Worm (Caenorhabditis elegans): ENCODE results near the gene kel-1.

The kel-1 gene

ce11 chrII:11646276-11646797 is 42.4 kb upstream of the kel-1 start, which contains the start of gene ghi-1:
Gene ghi-1 (plus strand): TSS chrII:11646747.
- peak in 1 of 2 experiments; percentile 38 for TF ChIP-seq lin-35 (GFP tag; optimal IDR thresholded peaks at IDR 0.05)
- TF ChIP-seq elt-2 (tag; optimal IDR thresholded peaks at IDR 0.05): peak; percentile 44
- TF ChIP-seq skn-1 (tag; optimal IDR thresholded peaks at IDR 0.05): peak; percentile 10
- no peak for TF ChIP-seq C16A3.4 (tag; optimal IDR thresholded peaks at IDR 0.05)
- TF ChIP-seq lsy-2 (tag; optimal IDR thresholded peaks at IDR 0.05): peak in 1 of 2 experiments; percentile 53
- peak; percentile 76 for TF ChIP-seq nhr-85 (tag)
- peak in 1 of 2 experiments; percentile 29 for TF ChIP-seq mdl-1 (tag; optimal IDR thresholded peaks at IDR 0.05)
- no peak for TF ChIP-seq unc-62 (GFP tag; optimal IDR thresholded peaks at IDR 0.05)
- peak; percentile 12 for TF ChIP-seq lin-14 (GFP tag; optimal IDR thresholded peaks at IDR 0.05)
- peak; percentile 16 for TF ChIP-seq snu-23 (GFP tag; optimal IDR thresholded peaks at IDR 0.05)
- TF ChIP-seq nhr-20 (tag; optimal IDR thresholded peaks at IDR 0.05): peak; percentile 3
- no peak for TF ChIP-seq nhr-90 (tag; optimal IDR thresholded peaks at IDR 0.05; ENCODE audit: poor library complexity)
- no peak for TF ChIP-seq efl-1 (optimal IDR thresholded peaks at IDR 0.05)
- TF ChIP-seq efl-1 (GFP tag; optimal IDR thresholded peaks at IDR 0.05 in 1 of 2): peak in 1 of 2 experiments; percentile 91
- peak; percentile 12 for TF ChIP-seq nhr-71 (tag; optimal IDR thresholded peaks at IDR 0.05)

ce11 chrII:11646874-11647273 is 41.9 kb upstream of the kel-1 start:
- no peak for TF ChIP-seq rnt-1 (tag; optimal IDR thresholded peaks at IDR 0.05)
- TF ChIP-seq lin-15B (tag; optimal IDR thresholded peaks at IDR 0.05): no peak
- TF ChIP-seq elt-2 (tag; optimal IDR thresholded peaks at IDR 0.05): peak; percentile 73
- no peak for TF ChIP-seq efl-1 (optimal IDR thresholded peaks at IDR 0.05)
- peak in 1 of 2 experiments; percentile 88 for TF ChIP-seq efl-1 (GFP tag; optimal IDR thresholded peaks at IDR 0.05 in 1 of 2)
- TF ChIP-seq F16B12.6 (tag; optimal IDR thresholded peaks at IDR 0.05): no peak
- TF ChIP-seq nhr-12 (tag; optimal IDR thresholded peaks at IDR 0.05): no peak
- no peak for TF ChIP-seq unc-30 (tag; optimal IDR thresholded peaks at IDR 0.05)
- no peak for TF ChIP-seq swsn-7 (tag; optimal IDR thresholded peaks at IDR 0.05)
- TF ChIP-seq tlp-1 (tag; optimal IDR thresholded peaks at IDR 0.05): no peak

- peak; percentile 21 for TF ChIP-seq skn-1 (tag; optimal IDR thresholded peaks at IDR 0.05)
- no peak for TF ChIP-seq lsy-2 (tag; optimal IDR thresholded peaks at IDR 0.05)
- peak; percentile 5 for TF ChIP-seq elt-2 (tag; optimal IDR thresholded peaks at IDR 0.05)
- TF ChIP-seq zip-4 (GFP tag; optimal IDR thresholded peaks at IDR 0.05): peak; percentile 63
- TF ChIP-seq lin-35 (GFP tag; optimal IDR thresholded peaks at IDR 0.05): peak in 1 of 2 experiments; percentile 9
- TF ChIP-seq nhr-84 (tag; optimal IDR thresholded peaks at IDR 0.05): no peak
Observed at ce11 chrII:11649239-11649638, 39.5 kb upstream of the kel-1 start.

- TF ChIP-seq sox-4 (tag; optimal IDR thresholded peaks at IDR 0.05) (no peak), ztf-11 (tag; optimal IDR thresholded peaks at IDR 0.05) (no peak), nhr-85 (tag) (peak; percentile 57), lin-14 (GFP tag; optimal IDR thresholded peaks at IDR 0.05) (no peak)
Observed at ce11 chrII:11650975-11651588, 37.7 kb upstream of the kel-1 start, which contains the start of gene coa-7. Gene coa-7 (minus strand): TSS chrII:11651148.

- no peak for TF ChIP-seq nhr-47 (tag; optimal IDR thresholded peaks at IDR 0.05)
- TF ChIP-seq lin-13 (GFP tag; optimal IDR thresholded peaks at IDR 0.05): no peak
- TF ChIP-seq skn-1 (tag; optimal IDR thresholded peaks at IDR 0.05): no peak
- TF ChIP-seq ceh-63 (GFP tag; optimal IDR thresholded peaks at IDR 0.05): no peak
- TF ChIP-seq nhr-28 (tag; optimal IDR thresholded peaks at IDR 0.05): no peak
- no peak for TF ChIP-seq efl-3 (GFP tag; optimal IDR thresholded peaks at IDR 0.05)
- no peak for TF ChIP-seq lin-35 (GFP tag; optimal IDR thresholded peaks at IDR 0.05)
- TF ChIP-seq fkh-8 (tag; optimal IDR thresholded peaks at IDR 0.05): no peak
- no peak for TF ChIP-seq pag-3 (tag; optimal IDR thresholded peaks at IDR 0.05; ENCODE audit: borderline replicate concordance, insufficient read depth)
- TF ChIP-seq nhr-19 (GFP tag; conservative IDR thresholded peaks at IDR 0.05): no peak
- no peak for TF ChIP-seq lsy-2 (tag; optimal IDR thresholded peaks at IDR 0.05)
- TF ChIP-seq nhr-71 (tag; optimal IDR thresholded peaks at IDR 0.05): no peak
Observed at ce11 chrII:11652125-11652524, 36.6 kb upstream of the kel-1 start.
